Fruit fly (Drosophila melanogaster): ENCODE results near the gene fbp.

fbp gene

dm6 chr2L:19791321-19792281 is 27.7 kb upstream of the fbp start, which contains the start of the genes CdGAPr and CG10466 (continued):
- peak; percentile 71 for TF ChIP-seq CG14710 (tag; optimal IDR thresholded peaks at IDR 0.05)
- peak; percentile 84 for TF ChIP-seq stwl (tag; optimal IDR thresholded peaks at IDR 0.05)
- no peak for TF ChIP-seq sc (optimal IDR thresholded peaks at IDR 0.05)
- TF ChIP-seq sc (GFP tag; optimal IDR thresholded peaks at IDR 0.05), result no peak
- peak; percentile 26 for TF ChIP-seq mirr (GFP tag; optimal IDR thresholded peaks at IDR 0.05)
- no peak for TF ChIP-seq E2f1 (GFP tag; IDR thresholded peaks at IDR 0.05)
- no peak for TF ChIP-seq Atf6 (GFP tag; IDR thresholded peaks at IDR 0.05)
- no peak for TF ChIP-seq CG14441 (GFP tag; IDR thresholded peaks at IDR 0.05)
- no peak for TF ChIP-seq CG15696 (tag; optimal IDR thresholded peaks at IDR 0.05)
- TF ChIP-seq CG1602 (GFP tag; optimal IDR thresholded peaks at IDR 0.05), result no peak
- TF ChIP-seq Nf-YC (tag; optimal IDR thresholded peaks at IDR 0.05), result peak; percentile 21
- TF ChIP-seq CG8281 (tag; optimal IDR thresholded peaks at IDR 0.05), result no peak
- peak in 1 of 2 experiments; percentile 40 for TF ChIP-seq Eip74EF (GFP tag; optimal IDR thresholded peaks at IDR 0.05)
- no peak for TF ChIP-seq CG4282 (GFP tag; optimal IDR thresholded peaks at IDR 0.05)
- no peak for TF ChIP-seq otp (GFP tag; IDR thresholded peaks at IDR 0.05)
- peak; percentile 12 for TF ChIP-seq dmrt11E (tag; optimal IDR thresholded peaks at IDR 0.05)
- no peak for TF ChIP-seq CrebB (tag; optimal IDR thresholded peaks at IDR 0.05)
- TF ChIP-seq CG15073 (GFP tag; optimal IDR thresholded peaks at IDR 0.05), result no peak
- no peak for TF ChIP-seq CG3995 (GFP tag; optimal IDR thresholded peaks at IDR 0.05)
- TF ChIP-seq CG6689 (GFP tag; IDR thresholded peaks at IDR 0.05), result no peak
- no peak for TF ChIP-seq CG6854 (GFP tag; optimal IDR thresholded peaks at IDR 0.05)
- no peak for TF ChIP-seq ara (GFP tag; IDR thresholded peaks at IDR 0.05)
- TF ChIP-seq CG14860 (GFP tag; IDR thresholded peaks at IDR 0.05; ENCODE audit: partially characterized antibody), result no peak
- no peak for TF ChIP-seq Rfx (GFP tag; IDR thresholded peaks at IDR 0.05)
- no peak for TF ChIP-seq Hr78 (GFP tag; optimal IDR thresholded peaks at IDR 0.05)
- TF ChIP-seq nerfin-2 (GFP tag; IDR thresholded peaks at IDR 0.05; ENCODE audit: partially characterized antibody), result no peak
- no peak for TF ChIP-seq h (optimal IDR thresholded peaks at IDR 0.05)
- no peak for TF ChIP-seq dysf (GFP tag; IDR thresholded peaks at IDR 0.05)
- TF ChIP-seq CG5953 (GFP tag; IDR thresholded peaks at IDR 0.05), result no peak
- no peak for TF ChIP-seq fd96Cb (tag; optimal IDR thresholded peaks at IDR 0.05)
- TF ChIP-seq lab (GFP tag; optimal IDR thresholded peaks at IDR 0.05), result peak; percentile 42
- peak; percentile 29 for TF ChIP-seq HmgZ (tag; optimal IDR thresholded peaks at IDR 0.05)
- no peak for TF ChIP-seq CG9932 (GFP tag; IDR thresholded peaks at IDR 0.05)
- TF ChIP-seq gt (GFP tag; IDR thresholded peaks at IDR 0.05), result no peak
- TF ChIP-seq Elba2 (GFP tag; optimal IDR thresholded peaks at IDR 0.05), result no peak
- no peak for TF ChIP-seq grn (GFP tag; optimal IDR thresholded peaks at IDR 0.05)
- peak; percentile 7 for TF ChIP-seq salm (tag; optimal IDR thresholded peaks at IDR 0.05)
- no peak for TF ChIP-seq Dfd (GFP tag; optimal IDR thresholded peaks at IDR 0.05)
- no peak for TF ChIP-seq inv (GFP tag; IDR thresholded peaks at IDR 0.05; ENCODE audit: partially characterized antibody)
- TF ChIP-seq D19B (GFP tag; optimal IDR thresholded peaks at IDR 0.05), result no peak
- no peak for TF ChIP-seq CG7745 (tag; optimal IDR thresholded peaks at IDR 0.05)
- TF ChIP-seq Six4 (GFP tag; optimal IDR thresholded peaks at IDR 0.05), result no peak
- peak; percentile 47 for TF ChIP-seq abd-A (tag; optimal IDR thresholded peaks at IDR 0.05)
- no peak for TF ChIP-seq CG8944 (GFP tag; optimal IDR thresholded peaks at IDR 0.05)
- 0 out of 3 replicates have a peak, but pooled peaks have one; percentile 39 for TF ChIP-seq CG7963 (GFP tag; IDR thresholded peaks at IDR 0.05; ENCODE audit: partially characterized antibody)
- no peak for TF ChIP-seq CG8359 (GFP tag; optimal IDR thresholded peaks at IDR 0.05; ENCODE audit: borderline replicate concordance)
- TF ChIP-seq al (GFP tag; IDR thresholded peaks at IDR 0.05), result no peak
- no peak for TF ChIP-seq gsb (GFP tag; IDR thresholded peaks at IDR 0.05)
- peak; percentile 11 for TF ChIP-seq CG1603 (tag; optimal IDR thresholded peaks at IDR 0.05)
